Worm (Caenorhabditis elegans) whole organism, L1 larva: ENCODE measurements around the gene mop-25.1.

Experiments used
- C04F5.9 ChIP-seq: sonication (generic microtip); optimal IDR thresholded peaks from 2 replicates; lab custom pipeline; 2016; ENCODE audit warnings: missing genetic modification characterization, missing compliant biosample characterization
- C34B4.2 ChIP-seq: sonication (generic microtip); optimal IDR thresholded peaks from 2 replicates; lab custom pipeline; 2017; ENCODE audit warnings: mild to moderate bottlenecking, missing genetic modification characterization, missing compliant biosample characterization
- F16B12.6 ChIP-seq: fragments of 150-350 bp; optimal IDR thresholded peaks from 2 replicates; lab custom pipeline; 2014; ENCODE audit warnings: missing biosample characterization, missing genetic modification characterization
- Y116A8C.19 ChIP-seq: sonication (generic microtip); optimal IDR thresholded peaks from 2 replicates; lab custom pipeline; 2016; ENCODE audit warnings: missing compliant biosample characterization, missing genetic modification characterization, borderline replicate concordance
- aha-1 ChIP-seq: fragments of 150-350 bp; optimal IDR thresholded peaks from 2 replicates; lab custom pipeline; 2014; ENCODE audit warnings: missing biosample characterization, missing genetic modification characterization
- aly-2 ChIP-seq: fragments of 150-350 bp; optimal IDR thresholded peaks from 2 replicates; lab custom pipeline; 2014; ENCODE audit warnings: missing biosample characterization, missing genetic modification characterization
- ceh-8 ChIP-seq: fragments of 200-800 bp; sonication (Bioruptor generic); optimal IDR thresholded peaks from 2 replicates; lab custom pipeline; 2018; ENCODE audit warnings: mild to moderate bottlenecking, missing genetic modification characterization, moderate library complexity, missing compliant biosample characterization
- ces-1 ChIP-seq: fragments of 150-350 bp; optimal IDR thresholded peaks from 2 replicates; lab custom pipeline; 2014; ENCODE audit warnings: missing biosample characterization, missing genetic modification reagents, missing genetic modification characterization
- dpl-1 ChIP-seq, 3 experiments: fragments of 150-350 bp in 2 of 3; sonication (generic microtip) in 1 of 3; optimal IDR thresholded peaks; 2 replicates each; lab custom pipeline; 2014 to 2017; ENCODE audit warnings: missing biosample characterization in 3 of 3, missing genetic modification characterization in 3 of 3, missing genetic modification reagents in 3 of 3
- dsc-1 ChIP-seq: sonication (generic microtip); optimal IDR thresholded peaks from 2 replicates; lab custom pipeline; 2016; ENCODE audit warnings: mild to moderate bottlenecking, missing genetic modification characterization, missing compliant biosample characterization
- efl-1 ChIP-seq, 4 experiments: fragments of 150-350 bp; optimal IDR thresholded peaks in 3 of 4; peaks in 1 of 4; 1 replicate in 1 of 4; 2 replicates in 3 of 4; lab custom pipeline; 2014; ENCODE audit warnings: missing biosample characterization in 2 of 4, missing genetic modification characterization in 2 of 4, missing genetic modification reagents in 2 of 4
- elt-2 ChIP-seq: sonication (generic microtip); optimal IDR thresholded peaks from 2 replicates; lab custom pipeline; 2016; ENCODE audit warnings: missing genetic modification characterization, mild to moderate bottlenecking, inconsistent platforms, missing compliant biosample characterization, missing genetic modification reagents
- elt-3 ChIP-seq, 6 experiments: fragments of 150-350 bp in 1 of 6; sonication (generic microtip); optimal IDR thresholded peaks; 2 replicates each; lab custom pipeline; 2017 to 2018; ENCODE audit warnings: missing biosample characterization in 6 of 6, missing genetic modification characterization in 6 of 6, inconsistent platforms in 1 of 6
- ets-5 ChIP-seq: fragments of 200-800 bp; sonication (Bioruptor generic); IDR thresholded peaks from 2 replicates; pipeline ENCODE4 v1.3.6; 2022; ENCODE audit warnings: missing genetic modification characterization, missing compliant biosample characterization
- fkh-4 ChIP-seq: sonication (generic microtip); optimal IDR thresholded peaks from 2 replicates; lab custom pipeline; 2016; ENCODE audit warnings: missing compliant biosample characterization, missing genetic modification characterization, borderline replicate concordance
- fkh-8 ChIP-seq: sonication (generic microtip); optimal IDR thresholded peaks from 2 replicates; lab custom pipeline; 2016; ENCODE audit warnings: mild to moderate bottlenecking, missing genetic modification characterization, missing compliant biosample characterization
- grh-1 ChIP-seq: fragments of 200-800 bp; sonication (Bioruptor generic); IDR thresholded peaks from 2 replicates; pipeline ENCODE4 v1.3.6; 2022; ENCODE audit warnings: missing genetic modification reagents, missing genetic modification characterization, missing compliant biosample characterization
- hlh-17 ChIP-seq: fragments of 200-800 bp; sonication (Bioruptor generic); optimal IDR thresholded peaks from 2 replicates; lab custom pipeline; 2018; ENCODE audit warnings: missing genetic modification characterization, mild to moderate bottlenecking, missing compliant biosample characterization, moderate library complexity, borderline replicate concordance
- hpl-2 ChIP-seq: fragments of 150-350 bp; optimal IDR thresholded peaks from 2 replicates; lab custom pipeline; 2014; ENCODE audit warnings: missing biosample characterization, missing genetic modification reagents, missing genetic modification characterization
- irx-1 ChIP-seq: sonication (generic microtip); optimal IDR thresholded peaks from 2 replicates; lab custom pipeline; 2016; ENCODE audit warnings: missing genetic modification characterization, missing compliant biosample characterization
- jun-1 ChIP-seq: fragments of 150-350 bp; optimal IDR thresholded peaks from 2 replicates; lab custom pipeline; 2014; ENCODE audit warnings: missing biosample characterization, missing genetic modification reagents, missing genetic modification characterization
- lin-14 ChIP-seq: fragments of 200-800 bp; sonication (Bioruptor generic); optimal IDR thresholded peaks from 2 replicates; lab custom pipeline; 2018; ENCODE audit warnings: mild to moderate bottlenecking, missing genetic modification characterization, moderate library complexity, missing compliant biosample characterization
- lin-15B ChIP-seq: fragments of 150-350 bp; sonication (generic microtip); optimal IDR thresholded peaks from 3 replicates; lab custom pipeline; 2014; ENCODE audit warnings: missing biosample characterization, missing genetic modification characterization
- lin-35 ChIP-seq, 2 experiments: fragments of 150-350 bp; optimal IDR thresholded peaks; 2 replicates each; lab custom pipeline; 2014; ENCODE audit warnings: missing biosample characterization in 2 of 2, missing genetic modification characterization in 2 of 2, missing genetic modification reagents in 2 of 2
- lsy-2 ChIP-seq, 2 experiments: fragments of 150-350 bp; optimal IDR thresholded peaks; 2 replicates each; lab custom pipeline; 2014; ENCODE audit warnings: missing biosample characterization in 2 of 2, missing genetic modification characterization in 2 of 2
- mef-2 ChIP-seq: fragments of 150-350 bp; optimal IDR thresholded peaks from 2 replicates; lab custom pipeline; 2014; ENCODE audit warnings: missing biosample characterization, missing genetic modification characterization
- mep-1 ChIP-seq: fragments of 150-350 bp; optimal IDR thresholded peaks from 2 replicates; lab custom pipeline; 2014; ENCODE audit warnings: missing biosample characterization, missing genetic modification characterization
- nhr-12 ChIP-seq: sonication (generic microtip); optimal IDR thresholded peaks from 2 replicates; lab custom pipeline; 2017; ENCODE audit warnings: missing biosample characterization, missing genetic modification characterization
- nhr-19 ChIP-seq: fragments of 200-800 bp; sonication (Bioruptor generic); conservative IDR thresholded peaks from 2 replicates; pipeline ENCODE4 v1.3.6; 2022; ENCODE audit warnings: missing genetic modification characterization, missing compliant biosample characterization
- nhr-20 ChIP-seq: sonication (generic microtip); optimal IDR thresholded peaks from 2 replicates; lab custom pipeline; 2016; ENCODE audit warnings: mild to moderate bottlenecking, missing genetic modification characterization, missing compliant biosample characterization
- nhr-237 ChIP-seq: fragments of 150-350 bp; optimal IDR thresholded peaks from 2 replicates; lab custom pipeline; 2014; ENCODE audit warnings: missing biosample characterization, missing genetic modification characterization
- nhr-47 ChIP-seq: sonication (generic microtip); optimal IDR thresholded peaks from 2 replicates; lab custom pipeline; 2016; ENCODE audit warnings: mild to moderate bottlenecking, missing genetic modification characterization, moderate library complexity, missing compliant biosample characterization
- nhr-71 ChIP-seq: sonication (generic microtip); optimal IDR thresholded peaks from 2 replicates; lab custom pipeline; 2016; ENCODE audit warnings: mild to moderate bottlenecking, missing genetic modification characterization, moderate library complexity, missing compliant biosample characterization
- nhr-84 ChIP-seq: sonication (generic microtip); optimal IDR thresholded peaks from 2 replicates; lab custom pipeline; 2017; ENCODE audit warnings: missing biosample characterization, missing genetic modification characterization
- nhr-90 ChIP-seq: sonication (generic microtip); optimal IDR thresholded peaks from 2 replicates; lab custom pipeline; 2016; ENCODE audit warnings: mild to moderate bottlenecking, missing genetic modification characterization, missing compliant biosample characterization; ENCODE audit not compliant: poor library complexity
- pax-3 ChIP-seq: fragments of 200-800 bp; sonication (Bioruptor generic); optimal IDR thresholded peaks from 2 replicates; lab custom pipeline; 2018; ENCODE audit warnings: mild to moderate bottlenecking, missing genetic modification characterization, moderate library complexity, missing compliant biosample characterization
- pqm-1 ChIP-seq: sonication (generic microtip); optimal IDR thresholded peaks from 3 replicates; lab custom pipeline; 2017; ENCODE audit warnings: missing biosample characterization, missing genetic modification characterization
- rnt-1 ChIP-seq: sonication (generic microtip); optimal IDR thresholded peaks from 2 replicates; lab custom pipeline; 2016; ENCODE audit warnings: mild to moderate bottlenecking, missing genetic modification characterization, moderate library complexity, missing compliant biosample characterization
- skn-1 ChIP-seq: fragments of 150-350 bp; optimal IDR thresholded peaks from 2 replicates; lab custom pipeline; 2014; ENCODE audit warnings: missing biosample characterization, missing genetic modification characterization
- snu-23 ChIP-seq: sonication (generic microtip); optimal IDR thresholded peaks from 2 replicates; lab custom pipeline; 2016; ENCODE audit warnings: missing genetic modification characterization, missing compliant biosample characterization
- sptf-1 ChIP-seq: fragments of 150-350 bp; optimal IDR thresholded peaks from 2 replicates; lab custom pipeline; 2014; ENCODE audit warnings: missing biosample characterization, missing genetic modification characterization
- xbp-1 ChIP-seq: sonication (generic microtip); optimal IDR thresholded peaks from 2 replicates; lab custom pipeline; 2016; ENCODE audit warnings: missing genetic modification characterization, missing compliant biosample characterization
- zip-4 ChIP-seq: fragments of 200-800 bp; sonication (Bioruptor generic); optimal IDR thresholded peaks from 2 replicates; lab custom pipeline; 2018; ENCODE audit warnings: mild to moderate bottlenecking, missing genetic modification characterization, moderate library complexity, missing compliant biosample characterization
- ztf-11 ChIP-seq, 2 experiments: sonication (generic microtip); optimal IDR thresholded peaks; 2 replicates each; lab custom pipeline; 2016 to 2017; ENCODE audit warnings: missing genetic modification characterization in 2 of 2, missing biosample characterization in 1 of 2, missing compliant biosample characterization in 1 of 2

Gene mop-25.1

ce11 chrX:4008922-4009321 is 3.1 kb upstream of the mop-25.1 start:
- no peak for TF ChIP-seq skn-1 (tag; lab: Kevin White, UChicago)
- TF ChIP-seq lsy-2 (tag; optimal IDR thresholded peaks at IDR 0.05; lab: Kevin White, UChicago): no peak
- no peak for TF ChIP-seq ces-1 (GFP tag; lab: Kevin White, UChicago)
- no peak for TF ChIP-seq grh-1 (GFP tag; lab: Robert Waterston, UW)
- no peak for TF ChIP-seq dpl-1 (GFP tag; optimal IDR thresholded peaks at IDR 0.05; lab: Kevin White, UChicago)
- no peak for TF ChIP-seq pax-3 (tag; lab: Kevin White, UChicago)
- TF ChIP-seq lin-14 (GFP tag; lab: Kevin White, UChicago): peak; percentile 9
- TF ChIP-seq nhr-12 (tag; lab: Kevin White, UChicago): no peak
- TF ChIP-seq hpl-2: no peak
- no peak for TF ChIP-seq irx-1 (tag; lab: Kevin White, UChicago)
- no peak for TF ChIP-seq fkh-8 (tag; lab: Kevin White, UChicago)
- no peak for TF ChIP-seq ceh-8 (GFP tag; lab: Kevin White, UChicago)
- no peak for TF ChIP-seq dsc-1 (tag; lab: Kevin White, UChicago)
- TF ChIP-seq snu-23 (GFP tag; lab: Kevin White, UChicago): no peak
- peak; percentile 10 for TF ChIP-seq nhr-20 (tag; lab: Kevin White, UChicago)
- TF ChIP-seq nhr-90 (tag; lab: Kevin White, UChicago): peak; percentile 25
- TF ChIP-seq C34B4.2 (tag; lab: Kevin White, UChicago): no peak
- no peak for TF ChIP-seq efl-1 (optimal IDR thresholded peaks at IDR 0.05; lab: Kevin White, UChicago)
- no peak for TF ChIP-seq efl-1 (GFP tag; optimal IDR thresholded peaks at IDR 0.05 in 1 of 2; lab: Kevin White, UChicago)
- TF ChIP-seq nhr-47 (tag; lab: Kevin White, UChicago): no peak
- peak in 1 of 2 experiments; percentile 53 for TF ChIP-seq lin-35 (GFP tag; optimal IDR thresholded peaks at IDR 0.05; lab: Kevin White, UChicago)
- TF ChIP-seq elt-3 (tag; optimal IDR thresholded peaks at IDR 0.05; lab: Kevin White, UChicago): no peak
- no peak for TF ChIP-seq xbp-1 (tag; lab: Kevin White, UChicago)
- TF ChIP-seq aly-2: no peak
- peak; percentile 22 for TF ChIP-seq pqm-1
- TF ChIP-seq nhr-71 (tag; lab: Kevin White, UChicago): peak; percentile 14
- no peak for TF ChIP-seq fkh-4
- no peak for TF ChIP-seq lin-15B (tag; lab: Kevin White, UChicago)
- no peak for TF ChIP-seq F16B12.6 (tag; lab: Kevin White, UChicago)
- no peak for TF ChIP-seq Y116A8C.19 (tag; lab: Kevin White, UChicago)
- no peak for TF ChIP-seq hlh-17 (GFP tag; lab: Kevin White, UChicago)
- TF ChIP-seq mep-1 (tag; lab: Kevin White, UChicago): no peak
- TF ChIP-seq nhr-237 (tag; lab: Kevin White, UChicago): no peak
- no peak for TF ChIP-seq rnt-1
- peak; percentile 98 for TF ChIP-seq elt-2 (tag; lab: Kevin White, UChicago)
- no peak for TF ChIP-seq C04F5.9 (tag; lab: Kevin White, UChicago)
- no peak for TF ChIP-seq sptf-1 (tag; lab: Kevin White, UChicago)
- no peak for TF ChIP-seq aha-1 (tag; lab: Kevin White, UChicago)
- TF ChIP-seq zip-4 (GFP tag; lab: Kevin White, UChicago): no peak
- TF ChIP-seq ets-5 (GFP tag; lab: Robert Waterston, UW): no peak
- no peak for TF ChIP-seq mef-2 (tag; lab: Kevin White, UChicago)
- TF ChIP-seq ztf-11 (tag; optimal IDR thresholded peaks at IDR 0.05; lab: Kevin White, UChicago): no peak
- no peak for TF ChIP-seq nhr-19 (GFP tag; lab: Robert Waterston, UW)
- TF ChIP-seq jun-1: peak; percentile 38
- TF ChIP-seq nhr-84: no peak
